Worm (Caenorhabditis elegans): ENCODE data around the gene otub-1.
A peak's percentile ranks its signal among the peaks of the same experiment; 100 is the strongest.

ce11 chrV:15082291-15082690 is 16.2 kb downstream of the otub-1 start, which contains the start of the genes C01G10.10 and C01G10.9:
- TF ChIP-seq unc-39 (tag; optimal IDR thresholded peaks at IDR 0.05) (no peak), mep-1 (tag; optimal IDR thresholded peaks at IDR 0.05) (no peak), snpc-4 (tag; optimal IDR thresholded peaks at IDR 0.05) (no peak), ztf-11 (tag; optimal IDR thresholded peaks at IDR 0.05) (no peak), nhr-28 (tag; optimal IDR thresholded peaks at IDR 0.05) (no peak), pha-4 (tag; optimal IDR thresholded peaks at IDR 0.05) (no peak), blmp-1 (tag; optimal IDR thresholded peaks at IDR 0.05) (no peak), unc-62 (GFP tag; optimal IDR thresholded peaks at IDR 0.05) (no peak), nhr-76 (tag; optimal IDR thresholded peaks at IDR 0.05) (no peak), ham-2 (GFP tag; optimal IDR thresholded peaks at IDR 0.05) (no peak), ceh-43 (GFP tag; optimal IDR thresholded peaks at IDR 0.05) (no peak), nhr-237 (tag; optimal IDR thresholded peaks at IDR 0.05) (no peak), ces-1 (GFP tag; optimal IDR thresholded peaks at IDR 0.05) (peak; percentile 8), lin-13 (tag; optimal IDR thresholded peaks at IDR 0.05) (no peak)
